Fruit fly (Drosophila melanogaster) whole organism, embryonic: ENCODE measurements around the gene ova.

ENCODE experiments used
- ATbp ChIP-seq: fragments of 200-800 bp; sonication (Bioruptor generic); optimal IDR thresholded peaks from 2 replicates; lab custom pipeline; 2017; ENCODE audit warnings: missing biosample characterization, mild to moderate bottlenecking, missing genetic modification characterization, missing genetic modification reagents
- BEAF-32 ChIP-seq: fragments of 200-800 bp; sonication (Bioruptor generic); optimal IDR thresholded peaks from 3 replicates; lab custom pipeline; 2017; ENCODE audit warnings: missing biosample characterization, missing genetic modification characterization, mild to moderate bottlenecking, moderate library complexity, missing genetic modification reagents
- CG10543 ChIP-seq: fragments of 200-800 bp; sonication (Bioruptor generic); optimal IDR thresholded peaks from 3 replicates; lab custom pipeline; 2017; ENCODE audit warnings: missing biosample characterization, mild to moderate bottlenecking, missing genetic modification characterization, moderate library complexity
- CG11456 ChIP-seq: fragments of 200-800 bp; sonication (Bioruptor generic); IDR thresholded peaks from 3 replicates; pipeline ENCODE4 v1.3.6; 2022; ENCODE audit warnings: missing biosample characterization, missing genetic modification characterization
- CG13287 ChIP-seq: fragments of 200-800 bp; sonication (Bioruptor generic); IDR thresholded peaks from 2 replicates; pipeline ENCODE4 v1.3.6; 2022; ENCODE audit warnings: missing biosample characterization, missing genetic modification characterization; ENCODE audit not compliant: partially characterized antibody
- CG16813 ChIP-seq: fragments of 200-800 bp; sonication (Bioruptor generic); IDR thresholded peaks from 3 replicates; pipeline ENCODE4 v1.3.6; 2022; ENCODE audit warnings: missing biosample characterization, missing genetic modification characterization; ENCODE audit not compliant: partially characterized antibody
- CG16815 ChIP-seq: fragments of 200-800 bp; sonication (Bioruptor generic); optimal IDR thresholded peaks from 3 replicates; lab custom pipeline; 2017; ENCODE audit warnings: missing biosample characterization, mild to moderate bottlenecking, missing genetic modification characterization
- CG1792 ChIP-seq: fragments of 200-800 bp; sonication (Bioruptor generic); optimal IDR thresholded peaks from 2 replicates; lab custom pipeline; 2016; ENCODE audit warnings: missing biosample characterization, missing genetic modification characterization
- CG2116 ChIP-seq: fragments of 200-800 bp; sonication (Bioruptor generic); optimal IDR thresholded peaks from 3 replicates; lab custom pipeline; 2018; ENCODE audit warnings: missing biosample characterization, mild to moderate bottlenecking, missing genetic modification characterization
- CG2199 ChIP-seq: fragments of 200-800 bp; sonication (Bioruptor generic); IDR thresholded peaks from 3 replicates; pipeline ENCODE4 v1.3.6; 2022; ENCODE audit warnings: missing biosample characterization, missing genetic modification characterization
- CG32532 ChIP-seq: fragments of 200-800 bp; sonication (Bioruptor generic); IDR thresholded peaks from 2 replicates; pipeline ENCODE4 v1.3.6; 2022; ENCODE audit warnings: missing biosample characterization, missing genetic modification characterization
- CG34224 ChIP-seq: fragments of 200-800 bp; sonication (Bioruptor generic); IDR thresholded peaks from 3 replicates; pipeline ENCODE4 v1.3.6; 2022; ENCODE audit warnings: missing biosample characterization, missing genetic modification characterization; ENCODE audit not compliant: partially characterized antibody
- CG4424 ChIP-seq: fragments of 200-800 bp; sonication (Bioruptor generic); optimal IDR thresholded peaks from 3 replicates; lab custom pipeline; 2016; ENCODE audit warnings: missing biosample characterization, missing genetic modification characterization
- CG6683 ChIP-seq: fragments of 200-800 bp; sonication (Bioruptor generic); optimal IDR thresholded peaks from 2 replicates; lab custom pipeline; 2017; ENCODE audit warnings: missing biosample characterization, mild to moderate bottlenecking, missing genetic modification characterization, missing genetic modification reagents
- CG7745 ChIP-seq: fragments of 200-800 bp; sonication (Bioruptor generic); optimal IDR thresholded peaks from 2 replicates; lab custom pipeline; 2018; ENCODE audit warnings: missing biosample characterization, mild to moderate bottlenecking, missing genetic modification characterization, moderate library complexity
- CG9797 ChIP-seq: fragments of 200-800 bp; sonication (Bioruptor generic); optimal IDR thresholded peaks from 3 replicates; lab custom pipeline; 2018; ENCODE audit warnings: missing biosample characterization, mild to moderate bottlenecking, missing genetic modification characterization
- CHES-1-like ChIP-seq: fragments of 200-800 bp; sonication (Bioruptor generic); optimal IDR thresholded peaks from 2 replicates; lab custom pipeline; 2016; ENCODE audit warnings: missing biosample characterization, missing genetic modification characterization
- Dll ChIP-seq: fragments of 200-800 bp; sonication (Bioruptor generic); IDR thresholded peaks from 4 replicates; pipeline ENCODE4 v1.3.6; 2022; ENCODE audit warnings: missing biosample characterization, missing genetic modification characterization; ENCODE audit not compliant: partially characterized antibody
- Dref ChIP-seq: fragments of 200-800 bp; sonication (Bioruptor generic); IDR thresholded peaks from 2 replicates; pipeline ENCODE4 v1.3.6; 2022; ENCODE audit warnings: missing biosample characterization, missing genetic modification characterization
- Gsc ChIP-seq: fragments of 200-800 bp; sonication (Bioruptor generic); IDR thresholded peaks from 2 replicates; pipeline ENCODE4 v1.3.6; 2022; ENCODE audit warnings: missing biosample characterization, missing genetic modification characterization
- HLH4C ChIP-seq: fragments of 200-800 bp; sonication (Bioruptor generic); IDR thresholded peaks from 3 replicates; pipeline ENCODE4 v1.3.6; 2022; ENCODE audit warnings: missing biosample characterization, missing genetic modification characterization; ENCODE audit not compliant: partially characterized antibody
- Hsf ChIP-seq: fragments of 200-800 bp; sonication (Bioruptor generic); optimal IDR thresholded peaks from 3 replicates; lab custom pipeline; 2016; ENCODE audit warnings: missing biosample characterization, missing genetic modification characterization
- Jarid2 ChIP-seq: fragments of 200-800 bp; sonication (Bioruptor generic); optimal IDR thresholded peaks from 3 replicates; lab custom pipeline; 2017; ENCODE audit warnings: mild to moderate bottlenecking, missing biosample characterization, missing genetic modification reagents, missing genetic modification characterization
- Lhr ChIP-seq: fragments of 200-800 bp; sonication (Bioruptor generic); optimal IDR thresholded peaks from 3 replicates; lab custom pipeline; 2017; ENCODE audit warnings: mild to moderate bottlenecking, missing biosample characterization, missing genetic modification reagents, missing genetic modification characterization
- MBD-R2 ChIP-seq: fragments of 200-800 bp; sonication (Bioruptor generic); IDR thresholded peaks from 2 replicates; pipeline ENCODE4 v1.3.6; 2022; ENCODE audit warnings: missing biosample characterization, missing genetic modification characterization
- MESR4 ChIP-seq: fragments of 200-800 bp; sonication (Bioruptor generic); optimal IDR thresholded peaks from 2 replicates; lab custom pipeline; 2018; ENCODE audit warnings: missing biosample characterization, mild to moderate bottlenecking, missing genetic modification characterization, moderate library complexity
- Neu2 ChIP-seq: fragments of 200-800 bp; sonication (Bioruptor generic); optimal IDR thresholded peaks from 3 replicates; lab custom pipeline; 2016; ENCODE audit warnings: missing biosample characterization, missing genetic modification characterization, borderline replicate concordance
- Nf-YA ChIP-seq: fragments of 200-800 bp; sonication (Bioruptor generic); IDR thresholded peaks from 2 replicates; pipeline ENCODE4 v1.3.6; 2022; ENCODE audit warnings: missing biosample characterization, missing genetic modification characterization
- Pdp1 ChIP-seq, 2 experiments: fragments of 200-800 bp; sonication (Bioruptor generic); optimal IDR thresholded peaks; 3 replicates each; lab custom pipeline; 2016; ENCODE audit warnings: missing biosample characterization in 2 of 2, missing genetic modification characterization in 2 of 2, mild to moderate bottlenecking in 1 of 2, moderate library complexity in 1 of 2
- Sry-δ ChIP-seq: fragments of 200-800 bp; sonication (Bioruptor generic); optimal IDR thresholded peaks from 2 replicates; lab custom pipeline; 2016; ENCODE audit warnings: missing biosample characterization, missing genetic modification characterization
- Trl ChIP-seq, 3 experiments: fragments of >200 bp in 2 of 3; fragments of 200-800 bp in 1 of 3; sonication (Bioruptor generic) in 1 of 3; optimal IDR thresholded peaks; 2 replicates in 1 of 3; 3 replicates in 2 of 3; lab custom pipeline; 2016 to 2017; ENCODE audit warnings: missing biosample characterization in 1 of 3, missing genetic modification characterization in 1 of 3
- aop ChIP-seq: fragments of 200-800 bp; sonication (Bioruptor generic); IDR thresholded peaks from 2 replicates; pipeline ENCODE4 v1.3.6; 2022; ENCODE audit warnings: missing biosample characterization, missing genetic modification characterization
- dm ChIP-seq: fragments of 200-800 bp; sonication (Bioruptor generic); optimal IDR thresholded peaks from 3 replicates; lab custom pipeline; 2016; ENCODE audit warnings: missing biosample characterization, missing genetic modification characterization
- ems ChIP-seq: fragments of 200-800 bp; sonication (Bioruptor generic); optimal IDR thresholded peaks from 3 replicates; lab custom pipeline; 2016; ENCODE audit warnings: missing biosample characterization, missing genetic modification characterization
- gsb ChIP-seq: fragments of 200-800 bp; sonication (Bioruptor generic); IDR thresholded peaks from 2 replicates; pipeline ENCODE4 v1.3.6; 2022; ENCODE audit warnings: missing biosample characterization, missing genetic modification characterization
- hbn ChIP-seq: fragments of 200-800 bp; sonication (Bioruptor generic); IDR thresholded peaks from 2 replicates; pipeline ENCODE4 v1.3.6; 2022; ENCODE audit warnings: missing biosample characterization, missing genetic modification characterization; ENCODE audit not compliant: partially characterized antibody
- jigr1 ChIP-seq: fragments of 200-800 bp; sonication (Bioruptor generic); IDR thresholded peaks from 3 replicates; pipeline ENCODE4 v1.3.6; 2022; ENCODE audit warnings: missing biosample characterization, missing genetic modification characterization
- knrl ChIP-seq: fragments of 200-800 bp; sonication (Bioruptor generic); IDR thresholded peaks from 3 replicates; pipeline ENCODE4 v1.3.6; 2022; ENCODE audit warnings: missing biosample characterization, missing genetic modification characterization; ENCODE audit not compliant: partially characterized antibody
- pzg ChIP-seq: fragments of 200-800 bp; sonication (Bioruptor generic); optimal IDR thresholded peaks from 3 replicates; lab custom pipeline; 2018; ENCODE audit warnings: missing biosample characterization, mild to moderate bottlenecking, missing genetic modification characterization, moderate library complexity
- sens ChIP-seq: fragments of 200-800 bp; sonication (Bioruptor generic); peaks from one replicate; lab custom pipeline; 2016; ENCODE audit warnings: missing biosample characterization, missing genetic modification characterization
- seq ChIP-seq: fragments of 200-800 bp; sonication (Bioruptor generic); IDR thresholded peaks from 2 replicates; pipeline ENCODE4 v1.3.6; 2022; ENCODE audit warnings: missing biosample characterization, missing genetic modification characterization
- sna ChIP-seq: fragments of 200-800 bp; sonication (Bioruptor generic); IDR thresholded peaks from 2 replicates; pipeline ENCODE4 v1.3.6; 2022; ENCODE audit warnings: missing biosample characterization, missing genetic modification characterization; ENCODE audit not compliant: partially characterized antibody
- stwl ChIP-seq: fragments of 200-800 bp; sonication (Bioruptor generic); optimal IDR thresholded peaks from 3 replicates; lab custom pipeline; 2018; ENCODE audit warnings: missing biosample characterization, mild to moderate bottlenecking, missing genetic modification characterization, moderate library complexity
- tll ChIP-seq, 2 experiments: fragments of 200-800 bp in 1 of 2; fragments of >200 bp in 1 of 2; sonication (Bioruptor generic) in 1 of 2; optimal IDR thresholded peaks; 2 replicates each; lab custom pipeline; 2017 to 2019; ENCODE audit warnings: missing biosample characterization in 2 of 2, missing genetic modification characterization in 2 of 2, mild to moderate bottlenecking in 1 of 2, moderate library complexity in 1 of 2
- tna ChIP-seq: fragments of 200-800 bp; sonication (Bioruptor generic); IDR thresholded peaks from 2 replicates; pipeline ENCODE4 v1.3.6; 2022; ENCODE audit warnings: missing biosample characterization, missing genetic modification characterization; ENCODE audit not compliant: partially characterized antibody
- vfl ChIP-seq: fragments of 200-800 bp; sonication (Bioruptor generic); optimal IDR thresholded peaks from 2 replicates; lab custom pipeline; 2016; ENCODE audit warnings: missing biosample characterization, missing genetic modification characterization
- vvl ChIP-seq: fragments of 200-800 bp; sonication (Bioruptor generic); IDR thresholded peaks from 2 replicates; pipeline ENCODE4 v1.3.6; 2022; ENCODE audit warnings: missing biosample characterization, missing genetic modification characterization

The ova gene

DNA sequence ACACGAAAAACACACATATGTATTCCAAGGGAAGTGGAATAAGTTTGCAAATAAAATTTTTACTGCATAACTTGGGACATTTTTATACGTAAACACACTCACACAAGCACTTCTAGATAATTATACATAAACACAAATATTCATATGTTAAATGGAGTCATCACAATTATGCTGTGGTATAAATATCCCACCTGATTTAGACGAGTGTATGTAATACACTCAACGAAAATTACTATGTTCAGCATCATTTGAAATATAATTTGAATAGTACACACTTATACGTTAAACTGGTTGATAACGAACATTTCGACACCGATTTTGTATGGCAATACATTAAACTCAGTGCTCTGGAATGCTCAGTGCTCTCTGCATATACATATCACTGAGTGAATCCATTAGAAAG lies 399 bp downstream of the ova start (continued):
- peak; percentile 11 for TF ChIP-seq CG1792 (GFP tag; lab: Kevin White, UChicago)
- no peak for TF ChIP-seq MBD-R2 (GFP tag; lab: Robert Waterston, UW)
- TF ChIP-seq vfl, result no peak
- TF ChIP-seq aop (GFP tag; lab: Robert Waterston, UW), result no peak
- TF ChIP-seq Trl (optimal IDR thresholded peaks at IDR 0.05; lab: Kevin White, UChicago), result peak in 1 of 2 experiments; percentile 7
- TF ChIP-seq Trl (GFP tag; optimal IDR thresholded peaks at IDR 0.05; lab: Kevin White, UChicago), result peak; percentile 35

DNA sequence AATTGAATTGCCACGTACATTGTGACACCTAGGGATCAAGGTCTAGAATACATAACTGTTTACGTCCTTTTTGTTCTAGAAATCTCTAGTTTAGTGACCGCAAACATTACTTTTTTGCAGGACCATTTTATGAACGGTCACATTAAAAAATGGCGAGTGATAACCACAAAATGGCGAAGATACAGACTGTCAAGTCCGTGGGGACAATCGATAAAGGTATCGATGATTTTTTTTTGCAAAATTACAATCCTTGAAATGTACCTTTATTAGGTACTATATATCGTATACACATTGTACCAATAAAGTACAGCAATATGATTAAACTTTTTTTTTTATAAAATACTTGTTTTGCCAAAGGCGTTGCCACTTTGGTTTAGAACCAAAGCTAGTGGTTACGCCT lies 1.0 kb downstream of the ova start:
- peak; percentile 47; the same call in 1 of the 3 replicates for TF ChIP-seq HLH4C (GFP tag; lab: Robert Waterston, UW)
- peak; percentile 64 for TF ChIP-seq CG13287 (GFP tag; lab: Robert Waterston, UW)
- peak; percentile 42; the same call in 1 of the 3 replicates for TF ChIP-seq knrl
- peak; percentile 28 for TF ChIP-seq CG9797 (GFP tag; lab: Kevin White, UChicago)
- 0 out of 2 replicates have a peak, but pooled peaks have one; percentile 50 for TF ChIP-seq sna (GFP tag; lab: Robert Waterston, UW)
- TF ChIP-seq CG2199 (GFP tag; lab: Robert Waterston, UW), result no peak
- peak; percentile 11 for TF ChIP-seq stwl (tag; lab: Kevin White, UChicago)
- TF ChIP-seq tna (GFP tag; lab: Robert Waterston, UW), result peak; percentile 46; the same call in 1 of the 2 replicates
- peak; percentile 62 for TF ChIP-seq BEAF-32 (GFP tag; lab: Kevin White, UChicago)
- TF ChIP-seq tll (GFP tag; optimal IDR thresholded peaks at IDR 0.05; lab: Kevin White, UChicago), result no peak
- TF ChIP-seq CG2116 (GFP tag; lab: Kevin White, UChicago), result peak; percentile 24
- TF ChIP-seq Pdp1 (GFP tag; optimal IDR thresholded peaks at IDR 0.05; lab: Kevin White, UChicago), result no peak
- TF ChIP-seq CG7745 (tag; lab: Kevin White, UChicago), result no peak
- no peak for TF ChIP-seq Gsc (GFP tag; lab: Robert Waterston, UW)
- TF ChIP-seq CG10543 (GFP tag; lab: Kevin White, UChicago), result no peak
- TF ChIP-seq CG6683 (GFP tag; lab: Kevin White, UChicago), result no peak
- TF ChIP-seq CG34224 (GFP tag; lab: Robert Waterston, UW), result peak; percentile 44
- no peak for TF ChIP-seq dm (GFP tag; lab: Kevin White, UChicago)
- peak; percentile 96 for TF ChIP-seq Neu2 (GFP tag; lab: Kevin White, UChicago)
- no peak for TF ChIP-seq CG16815 (GFP tag; lab: Kevin White, UChicago)
- peak; percentile 13 for TF ChIP-seq pzg (GFP tag; lab: Kevin White, UChicago)
- no peak for TF ChIP-seq CG11456 (GFP tag; lab: Robert Waterston, UW)
- no peak for TF ChIP-seq gsb (GFP tag; lab: Robert Waterston, UW)
- no peak for TF ChIP-seq MESR4
- TF ChIP-seq Nf-YA (GFP tag; lab: Robert Waterston, UW), result no peak
- TF ChIP-seq Jarid2 (GFP tag; lab: Kevin White, UChicago), result no peak
- TF ChIP-seq Dll, result peak; percentile 54; the same call in 3 of the 4 replicates
- no peak for TF ChIP-seq CG4424 (GFP tag; lab: Kevin White, UChicago)
- TF ChIP-seq sens, result peak; percentile 41
- TF ChIP-seq CHES-1-like (GFP tag; lab: Kevin White, UChicago), result no peak
- TF ChIP-seq Hsf (GFP tag; lab: Kevin White, UChicago), result no peak
- TF ChIP-seq Dref (GFP tag; lab: Robert Waterston, UW), result peak; percentile 55
- TF ChIP-seq Sry-δ (GFP tag; lab: Kevin White, UChicago), result peak; percentile 56
- TF ChIP-seq seq (GFP tag; lab: Robert Waterston, UW), result peak; percentile 25; the same call in 1 of the 2 replicates
- 0 out of 2 replicates have a peak, but pooled peaks have one; percentile 30 for TF ChIP-seq hbn (GFP tag; lab: Robert Waterston, UW)
- no peak for TF ChIP-seq ems (GFP tag; lab: Kevin White, UChicago)
- no peak for TF ChIP-seq ATbp (GFP tag; lab: Kevin White, UChicago)
- TF ChIP-seq CG16813 (GFP tag; lab: Robert Waterston, UW), result peak; percentile 62; the same call in 2 of the 3 replicates
- peak; percentile 32 for TF ChIP-seq Lhr
- TF ChIP-seq vvl (GFP tag; lab: Robert Waterston, UW), result no peak
- no peak for TF ChIP-seq jigr1 (GFP tag; lab: Robert Waterston, UW)
- no peak for TF ChIP-seq CG32532 (GFP tag; lab: Robert Waterston, UW)
